Worm (Caenorhabditis elegans) whole organism, L4/young adult: ENCODE results near the gene clec-55.

Experiments used
- W03F9.2 ChIP-seq: fragments of 150-350 bp; optimal IDR thresholded peaks from 2 replicates; lab custom pipeline; 2014; ENCODE audit warnings: missing biosample characterization, missing genetic modification characterization
- dao-5 ChIP-seq: sonication (generic microtip); optimal IDR thresholded peaks from 2 replicates; lab custom pipeline; 2016; ENCODE audit warnings: missing genotype, missing genetic modification characterization, moderate library complexity, missing compliant biosample characterization
- him-1 ChIP-seq: sonication (generic microtip); optimal IDR thresholded peaks from 2 replicates; lab custom pipeline; 2016; ENCODE audit warnings: missing genotype, missing genetic modification reagents, missing genetic modification characterization, missing compliant biosample characterization

ce11 chrV:14449397-14449796 is 29.7 kb upstream of the clec-55 start, which contains the start of gene F23B12.7:
- no peak for TF ChIP-seq him-1 (tag; lab: Kevin White, UChicago)
- no peak for TF ChIP-seq W03F9.2
- no peak for TF ChIP-seq dao-5 (tag; lab: Kevin White, UChicago)
